Fruit fly (Drosophila melanogaster) whole organism, wandering third instar larva: ENCODE data around the gene Peritrophin-15b.

Source experiments
- CG32264 ChIP-seq: fragments of 200-800 bp; sonication (Bioruptor generic); optimal IDR thresholded peaks from 2 replicates; lab custom pipeline; 2016; ENCODE audit warnings: missing biosample characterization, missing genetic modification characterization
- CG9705 ChIP-seq: fragments of 200-800 bp; sonication (Bioruptor generic); optimal IDR thresholded peaks from 2 replicates; lab custom pipeline; 2018; ENCODE audit warnings: missing biosample characterization, mild to moderate bottlenecking, missing genetic modification characterization
- CrebA ChIP-seq: fragments of 200-800 bp; sonication (Bioruptor generic); optimal IDR thresholded peaks from 2 replicates; lab custom pipeline; 2016; ENCODE audit warnings: missing biosample characterization, mild to moderate bottlenecking, missing genetic modification characterization, borderline replicate concordance
- Dfd ChIP-seq: fragments of >200 bp; optimal IDR thresholded peaks from 2 replicates; lab custom pipeline; 2017; ENCODE audit warnings: missing biosample characterization, missing genetic modification characterization
- Dif ChIP-seq: fragments of 200-275, 200-300 bp; sonication (Bioruptor generic); optimal IDR thresholded peaks from 2 replicates; lab custom pipeline; 2018; ENCODE audit warnings: missing biosample characterization, missing genetic modification characterization; ENCODE audit not compliant: partially characterized antibody
- GATAd ChIP-seq: sonication (Bioruptor generic); optimal IDR thresholded peaks from 2 replicates; lab custom pipeline; 2016; ENCODE audit warnings: missing biosample characterization, missing genetic modification characterization
- HLH106 ChIP-seq: fragments of 200-800 bp; optimal IDR thresholded peaks from 3 replicates; lab custom pipeline; 2019; ENCODE audit warnings: missing biosample characterization, mild to moderate bottlenecking, missing genetic modification characterization, moderate library complexity
- Hnf4 ChIP-seq: fragments of 200-800 bp; sonication (Bioruptor generic); optimal IDR thresholded peaks from 2 replicates; lab custom pipeline; 2016; ENCODE audit warnings: missing biosample characterization, mild to moderate bottlenecking, missing genetic modification characterization
- Hr83 ChIP-seq: fragments of 200-300 bp; sonication (Bioruptor generic); optimal IDR thresholded peaks from 2 replicates; lab custom pipeline; 2016; ENCODE audit warnings: missing biosample characterization, mild to moderate bottlenecking, missing genetic modification characterization, moderate library complexity; ENCODE audit not compliant: poor library complexity, severe bottlenecking
- Jra ChIP-seq: sonication (Bioruptor generic); optimal IDR thresholded peaks from 2 replicates; lab custom pipeline; 2016; ENCODE audit warnings: missing biosample characterization, missing genetic modification characterization
- Myc ChIP-seq: fragments of >200 bp; optimal IDR thresholded peaks from 2 replicates; lab custom pipeline; 2017
- N ChIP-seq: fragments of >200 bp; optimal IDR thresholded peaks from 2 replicates; lab custom pipeline; 2018; ENCODE audit warnings: missing biosample characterization, missing external identifiers, missing genetic modification characterization
- OdsH ChIP-seq: fragments of 200-800 bp; sonication (Bioruptor generic); optimal IDR thresholded peaks from 2 replicates; lab custom pipeline; 2016; ENCODE audit warnings: missing biosample characterization, mild to moderate bottlenecking, missing genetic modification characterization
- Rel ChIP-seq, 2 experiments: fragments of 200-800 bp; sonication (Bioruptor generic) in 1 of 2; optimal IDR thresholded peaks; 2 replicates in 1 of 2; 3 replicates in 1 of 2; lab custom pipeline; 2016 to 2019; ENCODE audit warnings: mild to moderate bottlenecking in 2 of 2, missing biosample characterization in 2 of 2, missing genetic modification characterization in 2 of 2, moderate library complexity in 1 of 2
- Sp1 ChIP-seq: fragments of 200-800 bp; sonication (Bioruptor generic); optimal IDR thresholded peaks from 3 replicates; lab custom pipeline; 2019; ENCODE audit warnings: missing biosample characterization, mild to moderate bottlenecking, missing genetic modification characterization, moderate library complexity
- Vsx2 ChIP-seq: fragments of 200-300, 225-300 bp; sonication (Bioruptor generic); optimal IDR thresholded peaks from 2 replicates; lab custom pipeline; 2018; ENCODE audit warnings: missing biosample characterization, missing genetic modification characterization; ENCODE audit not compliant: partially characterized antibody
- br ChIP-seq: fragments of 200-800 bp; sonication (Bioruptor generic); optimal IDR thresholded peaks from 2 replicates; lab custom pipeline; 2016; ENCODE audit warnings: missing biosample characterization, missing genetic modification characterization
- brk ChIP-seq: fragments of 200-800 bp; sonication (Bioruptor generic); optimal IDR thresholded peaks from 2 replicates; lab custom pipeline; 2016; ENCODE audit warnings: missing biosample characterization, mild to moderate bottlenecking, missing genetic modification characterization
- dl ChIP-seq, 2 experiments: fragments of 175-275, 200-275 bp in 1 of 2; fragments of 200-275 bp in 1 of 2; sonication (Bioruptor generic); optimal IDR thresholded peaks; lab custom pipeline; 2018; ENCODE audit warnings: mild to moderate bottlenecking in 2 of 2, missing biosample characterization in 2 of 2, missing genetic modification characterization in 2 of 2, moderate library complexity in 2 of 2; ENCODE audit not compliant: partially characterized antibody in 2 of 2, insufficient read depth in 1 of 2
- dsf ChIP-seq: sonication (Bioruptor generic); optimal IDR thresholded peaks from 2 replicates; lab custom pipeline; 2016; ENCODE audit warnings: missing biosample characterization, missing genetic modification characterization, borderline replicate concordance
- ey ChIP-seq: fragments of 200-800 bp; sonication (Bioruptor generic); optimal IDR thresholded peaks from 2 replicates; lab custom pipeline; 2016; ENCODE audit warnings: missing biosample characterization, missing genetic modification characterization
- foxo ChIP-seq, 2 experiments: fragments of 200-800 bp; sonication (Bioruptor generic); optimal IDR thresholded peaks; 2 replicates in 1 of 2; 3 replicates in 1 of 2; lab custom pipeline; 2016 to 2017; ENCODE audit warnings: missing biosample characterization in 2 of 2, missing genetic modification characterization in 2 of 2
- fru ChIP-seq: fragments of 200-800 bp; sonication (Bioruptor generic); optimal IDR thresholded peaks from 3 replicates; lab custom pipeline; 2016; ENCODE audit warnings: missing biosample characterization, mild to moderate bottlenecking, missing genetic modification characterization
- h ChIP-seq: fragments of 200-800 bp; sonication (Bioruptor generic); optimal IDR thresholded peaks from 3 replicates; lab custom pipeline; 2016; ENCODE audit warnings: missing biosample characterization, mild to moderate bottlenecking, missing genetic modification characterization
- jim ChIP-seq: fragments of 175-275, 200-325 bp; sonication (Bioruptor generic); optimal IDR thresholded peaks from 2 replicates; lab custom pipeline; 2016; ENCODE audit warnings: missing biosample characterization, mild to moderate bottlenecking, missing genetic modification characterization
- pan ChIP-seq: fragments of >200 bp; optimal IDR thresholded peaks from 2 replicates; lab custom pipeline; 2017
- psq ChIP-seq: fragments of 200-800 bp; sonication (Bioruptor generic); optimal IDR thresholded peaks from 3 replicates; lab custom pipeline; 2017; ENCODE audit warnings: missing biosample characterization, mild to moderate bottlenecking, missing genetic modification characterization, moderate library complexity
- rgr ChIP-seq: fragments of 200-800 bp; sonication (Bioruptor generic); optimal IDR thresholded peaks from 3 replicates; lab custom pipeline; 2016; ENCODE audit warnings: missing biosample characterization, mild to moderate bottlenecking, missing genetic modification characterization
- sage ChIP-seq: fragments of 200-800 bp; sonication (Bioruptor generic); optimal IDR thresholded peaks from 2 replicates; lab custom pipeline; 2016; ENCODE audit warnings: missing biosample characterization, mild to moderate bottlenecking, missing genetic modification characterization
- sv ChIP-seq: fragments of 200-800 bp; sonication (Bioruptor generic); optimal IDR thresholded peaks from 3 replicates; lab custom pipeline; 2016; ENCODE audit warnings: missing biosample characterization, missing genetic modification characterization
- tai ChIP-seq: sonication (Bioruptor generic); optimal IDR thresholded peaks from 2 replicates; lab custom pipeline; 2016; ENCODE audit warnings: missing biosample characterization, missing genetic modification characterization
- usp ChIP-seq: fragments of >200 bp; optimal IDR thresholded peaks from 2 replicates; lab custom pipeline; 2017; ENCODE audit warnings: missing biosample characterization, missing genetic modification characterization
- woc ChIP-seq: sonication (Bioruptor generic); optimal IDR thresholded peaks from 2 replicates; lab custom pipeline; 2016; ENCODE audit warnings: missing biosample characterization, mild to moderate bottlenecking, missing genetic modification characterization

The Peritrophin-15b gene

dm6 chr2L:8403286-8404270 is 8.8 kb upstream of the Peritrophin-15b start, which contains the start of gene emb:
Gene emb (plus strand): TSS chr2L:8403573.
- no peak for TF ChIP-seq Dfd
- TF ChIP-seq Hr83, result peak; percentile 80
- TF ChIP-seq jim (GFP tag; lab: Kevin White, UChicago), result peak; percentile 46
- peak; percentile 69 for TF ChIP-seq fru
- TF ChIP-seq psq (GFP tag; lab: Kevin White, UChicago), result peak; percentile 45
- TF ChIP-seq Sp1 (GFP tag; lab: Kevin White, UChicago), result peak; percentile 73
- TF ChIP-seq sage, result no peak
- no peak for TF ChIP-seq Rel (GFP tag; optimal IDR thresholded peaks at IDR 0.05; lab: Kevin White, UChicago)
- peak; percentile 49 for TF ChIP-seq Rel (tag; optimal IDR thresholded peaks at IDR 0.05; lab: Kevin White, UChicago)
- peak; percentile 58 for TF ChIP-seq h (GFP tag; lab: Kevin White, UChicago)
- no peak for TF ChIP-seq pan
- TF ChIP-seq rgr (GFP tag; lab: Kevin White, UChicago), result peak; percentile 61
- no peak for TF ChIP-seq Myc (lab: Kevin White, UChicago)
- TF ChIP-seq GATAd (GFP tag; lab: Kevin White, UChicago), result no peak
- TF ChIP-seq tai (GFP tag; lab: Kevin White, UChicago), result no peak
- no peak for TF ChIP-seq brk (GFP tag; lab: Kevin White, UChicago)
- TF ChIP-seq sv (GFP tag; lab: Kevin White, UChicago), result peak; percentile 7
- peak; percentile 20 for TF ChIP-seq ey (GFP tag; lab: Kevin White, UChicago)
- TF ChIP-seq foxo (GFP tag; optimal IDR thresholded peaks at IDR 0.05; lab: Kevin White, UChicago), result peak in 1 of 2 experiments; percentile 60
- peak; percentile 40 for TF ChIP-seq Jra
- TF ChIP-seq br (GFP tag; lab: Kevin White, UChicago), result no peak
- TF ChIP-seq CG9705 (GFP tag; lab: Kevin White, UChicago), result peak; percentile 25
- TF ChIP-seq dsf (GFP tag; lab: Kevin White, UChicago), result peak; percentile 6
- peak; percentile 40 for TF ChIP-seq OdsH (GFP tag; lab: Kevin White, UChicago)
- no peak for TF ChIP-seq Vsx2 (GFP tag; lab: Kevin White, UChicago)
- TF ChIP-seq woc, result peak; percentile 54
- peak; percentile 75 for TF ChIP-seq N
- peak; percentile 11 for TF ChIP-seq HLH106 (tag; lab: Kevin White, UChicago)
- TF ChIP-seq usp (GFP tag; lab: Kevin White, UChicago), result no peak
- TF ChIP-seq Hnf4 (GFP tag; lab: Kevin White, UChicago), result no peak

- no peak for TF ChIP-seq CrebA (GFP tag; lab: Kevin White, UChicago)
- TF ChIP-seq br (GFP tag; lab: Kevin White, UChicago), result no peak
- no peak for TF ChIP-seq foxo (GFP tag; optimal IDR thresholded peaks at IDR 0.05; lab: Kevin White, UChicago)
- TF ChIP-seq pan, result no peak
- no peak for TF ChIP-seq sv (GFP tag; lab: Kevin White, UChicago)
- no peak for TF ChIP-seq Vsx2 (GFP tag; lab: Kevin White, UChicago)
- no peak for TF ChIP-seq Hnf4 (GFP tag; lab: Kevin White, UChicago)
- TF ChIP-seq Sp1 (GFP tag; lab: Kevin White, UChicago), result no peak
- TF ChIP-seq Dfd, result no peak
- TF ChIP-seq GATAd (GFP tag; lab: Kevin White, UChicago), result no peak
- TF ChIP-seq dl (GFP tag; optimal IDR thresholded peaks at IDR 0.05; lab: Kevin White, UChicago; ENCODE audit: insufficient read depth in 1 of 2, partially characterized antibody in 2 of 2), result no peak
- TF ChIP-seq CG32264 (GFP tag; lab: Kevin White, UChicago), result no peak
- TF ChIP-seq fru, result no peak
- no peak for TF ChIP-seq woc
- TF ChIP-seq dsf (GFP tag; lab: Kevin White, UChicago), result no peak
- TF ChIP-seq sage, result no peak
- TF ChIP-seq CG9705 (GFP tag; lab: Kevin White, UChicago), result no peak
- TF ChIP-seq Dif (GFP tag; lab: Kevin White, UChicago), result no peak
- TF ChIP-seq, all 38 proteins: peak for 0
These were observed 8.2 kb upstream of the Peritrophin-15b start, which contains the start of gene fy for dm6 chr2L:8402928-8403285. Gene fy (minus strand): TSS chr2L:8403280.
